Worm (Caenorhabditis elegans) whole organism, young adult: ENCODE measurements around the gene M18.6.

Source experiments
- C06A6.2 ChIP-seq: fragments of 200-800 bp; sonication (Bioruptor generic); conservative IDR thresholded peaks from 2 replicates; pipeline ENCODE4 v1.3.6; 2022; ENCODE audit warnings: missing genetic modification characterization, missing compliant biosample characterization
- K11D2.4 ChIP-seq: fragments of 200-800 bp; sonication (Bioruptor generic); IDR thresholded peaks from 2 replicates; pipeline ENCODE4 v1.3.6; 2022; ENCODE audit warnings: missing genetic modification reagents, missing genetic modification characterization, missing compliant biosample characterization
- Y95B8A.8 ChIP-seq: fragments of 200-800 bp; sonication (Bioruptor generic); IDR thresholded peaks from 2 replicates; pipeline ENCODE4 v1.3.6; 2022; ENCODE audit warnings: missing genetic modification reagents, missing genetic modification characterization, missing compliant biosample characterization
- lin-40 ChIP-seq: sonication (generic microtip); optimal IDR thresholded peaks from 2 replicates; lab custom pipeline; 2016; ENCODE audit warnings: missing genetic modification characterization, mild to moderate bottlenecking, missing compliant biosample characterization, missing genotype, missing genetic modification reagents
- madf-6 ChIP-seq: fragments of 200-800 bp; sonication (Bioruptor generic); IDR thresholded peaks from 2 replicates; pipeline ENCODE4 v1.3.6; 2022; ENCODE audit warnings: missing genetic modification reagents, missing genetic modification characterization, missing compliant biosample characterization
- mes-4 ChIP-seq: sonication (generic microtip); optimal IDR thresholded peaks from 2 replicates; lab custom pipeline; 2016; ENCODE audit warnings: missing genotype, missing genetic modification characterization, missing compliant biosample characterization
- mxl-1 ChIP-seq: sonication (generic microtip); optimal IDR thresholded peaks from 2 replicates; lab custom pipeline; 2016; ENCODE audit warnings: missing genetic modification characterization, missing compliant biosample characterization
- nfya-1 ChIP-seq: sonication (generic microtip); optimal IDR thresholded peaks from 2 replicates; lab custom pipeline; 2017; ENCODE audit warnings: antibody characterized with exemption, missing compliant biosample characterization, missing genetic modification characterization, borderline replicate concordance; ENCODE audit not compliant: insufficient read depth
- rcor-1 ChIP-seq: fragments of 200-800 bp; sonication (Bioruptor generic); IDR thresholded peaks from 2 replicates; pipeline ENCODE4 v1.3.6; 2022; ENCODE audit warnings: missing genetic modification reagents, missing genetic modification characterization, missing compliant biosample characterization
- sptf-2 ChIP-seq: fragments of 200-800 bp; sonication (Bioruptor generic); optimal IDR thresholded peaks from 2 replicates; lab custom pipeline; 2018; ENCODE audit warnings: mild to moderate bottlenecking, missing genetic modification characterization, missing compliant biosample characterization
- zim-3 ChIP-seq: sonication (generic microtip); optimal IDR thresholded peaks from 2 replicates; lab custom pipeline; 2017; ENCODE audit warnings: mild to moderate bottlenecking, missing genetic modification characterization, moderate library complexity, missing compliant biosample characterization
- ztf-25 ChIP-seq: fragments of 200-800 bp; sonication (Bioruptor generic); IDR thresholded peaks from 2 replicates; pipeline ENCODE4 v1.3.6; 2022; ENCODE audit warnings: missing genetic modification reagents, missing genetic modification characterization, missing compliant biosample characterization
- ztf-28 ChIP-seq: fragments of 200-800 bp; sonication (Bioruptor generic); IDR thresholded peaks from 2 replicates; pipeline ENCODE4 v1.3.6; 2022; ENCODE audit warnings: missing genetic modification reagents, missing genetic modification characterization, missing compliant biosample characterization

ce11 chrIV:12122874-12123664, 2.0 kb downstream of the M18.6 start, which contains the start of gene aly-3:
- TF ChIP-seq rcor-1 (GFP tag; lab: Robert Waterston, UW) (no peak), zim-3 (tag; lab: Kevin White, UChicago) (no peak), mxl-1 (tag; lab: Kevin White, UChicago) (no peak), lin-40 (tag; lab: Kevin White, UChicago) (no peak), Y95B8A.8 (GFP tag; lab: Robert Waterston, UW) (no peak), mes-4 (no peak), nfya-1 (tag; lab: Kevin White, UChicago) (no peak), C06A6.2 (GFP tag; lab: Robert Waterston, UW) (no peak), madf-6 (GFP tag; lab: Robert Waterston, UW) (no peak), ztf-25 (GFP tag; lab: Robert Waterston, UW) (no peak), sptf-2 (GFP tag; lab: Kevin White, UChicago) (no peak), K11D2.4 (GFP tag; lab: Robert Waterston, UW) (no peak), ztf-28 (GFP tag; lab: Robert Waterston, UW) (no peak)
